Fruit fly (Drosophila melanogaster) whole organism: ENCODE measurements around the gene Sytbeta.

Source experiments
- CG8478 ChIP-seq: fragments of >200 bp; optimal IDR thresholded peaks from 2 replicates; lab custom pipeline; 2018; ENCODE audit warnings: inconsistent platforms
- Dll ChIP-seq: fragments of >200 bp; optimal IDR thresholded peaks from 2 replicates; lab custom pipeline; 2017
- EcR ChIP-seq, 2 experiments: fragments of >200 bp; optimal IDR thresholded peaks; 2 replicates each; lab custom pipeline; 2017; ENCODE audit warnings: missing biosample characterization in 2 of 2, missing genetic modification characterization in 2 of 2, missing genetic modification reagents in 2 of 2
- pan ChIP-seq: fragments of >200 bp; optimal IDR thresholded peaks from 2 replicates; lab custom pipeline; 2017
- psq ChIP-seq: fragments of >200 bp; optimal IDR thresholded peaks from 2 replicates; lab custom pipeline; 2017
- usp ChIP-seq: fragments of >200 bp; optimal IDR thresholded peaks from 2 replicates; lab custom pipeline; 2017; ENCODE audit warnings: missing biosample characterization, missing genetic modification characterization, mixed read lengths

Gene Sytbeta

DNA sequence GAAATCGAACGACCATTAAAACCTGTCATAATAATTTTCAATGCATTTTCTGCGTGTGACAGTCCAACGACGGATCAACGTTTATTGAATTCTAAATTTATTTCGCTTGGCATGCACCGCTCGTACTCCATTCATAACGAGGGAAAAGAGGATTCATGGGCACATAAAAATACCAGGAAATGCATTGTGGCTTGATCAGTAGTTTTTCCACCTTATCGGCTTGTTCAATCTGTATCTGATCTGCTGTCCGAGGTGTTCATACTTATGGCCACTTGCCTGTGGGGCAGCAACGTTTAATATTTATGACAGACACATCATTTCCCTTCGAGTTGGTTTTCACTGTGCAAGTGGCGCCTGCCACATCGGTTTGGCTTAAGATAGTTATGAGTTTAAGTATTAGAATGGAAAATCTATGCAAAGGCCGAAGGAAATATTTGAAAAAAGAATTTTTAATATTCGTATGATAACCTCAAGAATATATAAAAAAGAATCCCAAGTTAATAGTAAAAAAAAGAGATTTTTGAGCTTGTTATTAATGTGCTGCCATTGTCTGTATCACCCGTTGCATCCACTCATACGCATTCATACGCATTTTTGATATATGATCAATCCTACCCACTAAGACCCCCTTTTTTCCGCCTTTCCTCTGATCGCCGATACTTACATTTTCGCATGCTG, 57.4 kb downstream of the Sytbeta start:
- no peak for TF ChIP-seq psq (lab: Kevin White, UChicago)
- TF ChIP-seq Dll (lab: Kevin White, UChicago): no peak
- TF ChIP-seq pan (lab: Kevin White, UChicago): no peak
- TF ChIP-seq EcR (GFP tag; optimal IDR thresholded peaks at IDR 0.05; lab: Kevin White, UChicago): no peak
- no peak for TF ChIP-seq usp (GFP tag; lab: Kevin White, UChicago)

DNA sequence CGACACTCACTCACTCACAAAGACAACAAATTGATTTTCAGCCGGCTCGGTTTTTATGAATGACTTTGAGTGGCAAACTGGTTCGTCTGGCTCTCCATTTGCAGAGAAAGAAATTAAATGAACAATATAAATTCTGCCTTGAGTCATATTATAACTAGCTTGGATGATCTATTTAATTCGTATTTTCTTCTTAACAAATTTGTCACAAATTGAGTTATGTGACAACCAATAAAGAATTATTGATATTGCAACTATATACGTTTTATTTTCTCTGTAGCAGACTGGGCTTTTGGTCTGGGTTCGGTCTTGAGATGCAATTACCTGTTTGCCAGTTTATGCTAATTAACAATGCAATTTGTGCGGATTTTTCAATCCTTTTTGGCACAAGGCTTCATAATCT, 58.0 kb downstream of the Sytbeta start:
- no peak for TF ChIP-seq EcR (GFP tag; optimal IDR thresholded peaks at IDR 0.05; lab: Kevin White, UChicago)

- TF ChIP-seq Dll (lab: Kevin White, UChicago) (no peak), CG8478 (no peak), psq (lab: Kevin White, UChicago) (no peak), usp (GFP tag; lab: Kevin White, UChicago) (no peak), pan (lab: Kevin White, UChicago) (no peak), EcR (GFP tag; optimal IDR thresholded peaks at IDR 0.05; lab: Kevin White, UChicago) (no peak)
Measured at dm6 chr3L:15005774-15006173, 59.0 kb downstream of the Sytbeta start.

- no peak for TF ChIP-seq psq (lab: Kevin White, UChicago)
Measured at dm6 chr3L:15005085-15005484, 59.7 kb downstream of the Sytbeta start.

- TF ChIP-seq usp (GFP tag; lab: Kevin White, UChicago): no peak
- no peak for TF ChIP-seq psq (lab: Kevin White, UChicago)
- TF ChIP-seq CG8478: no peak
- TF ChIP-seq pan (lab: Kevin White, UChicago): no peak
- no peak for TF ChIP-seq EcR (GFP tag; optimal IDR thresholded peaks at IDR 0.05; lab: Kevin White, UChicago)
- no peak for TF ChIP-seq Dll (lab: Kevin White, UChicago)
Measured at dm6 chr3L:14999284-15000019, 65.3 kb downstream of the Sytbeta start, which contains the start of the genes mRpL39 and Prosbeta2. mRpL39 (minus strand) TSS chr3L:14999666. Prosbeta2 (plus strand) TSS chr3L:14999951.

DNA sequence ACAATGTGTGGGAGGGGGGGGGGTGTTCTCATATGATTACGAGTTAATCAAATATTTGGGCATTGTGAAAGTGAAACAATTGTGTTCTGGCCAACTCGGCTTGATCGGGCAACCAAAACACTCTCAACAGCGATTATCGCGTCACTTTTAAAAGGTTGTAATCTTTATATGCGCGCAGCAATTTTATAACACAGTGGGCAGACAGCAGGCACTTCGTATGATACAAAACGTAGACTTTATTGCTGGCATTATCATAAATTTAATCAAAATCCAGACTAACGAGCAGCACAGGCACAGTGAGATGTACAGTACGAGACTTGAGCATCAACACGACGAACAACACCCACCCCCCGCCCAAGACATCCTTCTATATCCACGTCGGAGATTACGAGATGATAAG, 72.0 kb downstream of the Sytbeta start:
- no peak for TF ChIP-seq pan (lab: Kevin White, UChicago)
- no peak for TF ChIP-seq usp (GFP tag; lab: Kevin White, UChicago)
- no peak for TF ChIP-seq psq (lab: Kevin White, UChicago)
- TF ChIP-seq Dll (lab: Kevin White, UChicago): no peak
- TF ChIP-seq CG8478: no peak
- TF ChIP-seq EcR (GFP tag; optimal IDR thresholded peaks at IDR 0.05; lab: Kevin White, UChicago): no peak

- TF ChIP-seq usp (GFP tag; lab: Kevin White, UChicago) (no peak), psq (lab: Kevin White, UChicago) (no peak), CG8478 (no peak)
Measured at dm6 chr3L:14992025-14992424, 72.8 kb downstream of the Sytbeta start, which contains the start of gene Zip71B. Zip71B (plus strand) TSS chr3L:14992289.

DNA sequence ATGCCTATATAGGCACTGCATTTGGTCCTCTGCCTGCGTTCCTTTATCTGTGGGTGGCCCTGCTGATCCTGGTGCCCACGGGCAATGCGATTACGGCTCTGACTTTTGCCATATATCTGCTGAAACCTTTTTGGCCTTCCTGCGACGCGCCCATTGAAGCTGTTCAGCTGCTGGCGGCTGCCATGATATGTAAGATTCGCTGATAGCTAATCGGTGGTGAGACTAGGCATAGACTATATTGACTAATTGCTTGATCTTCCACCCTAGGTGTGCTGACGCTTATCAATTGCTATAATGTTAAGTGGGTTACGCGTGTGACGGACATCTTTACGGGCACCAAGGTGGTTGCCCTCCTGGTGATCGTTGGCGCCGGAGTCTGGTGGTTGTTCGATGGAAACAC, 74.9 kb downstream of the Sytbeta start:
- TF ChIP-seq psq (lab: Kevin White, UChicago) (no peak), EcR (GFP tag; optimal IDR thresholded peaks at IDR 0.05; lab: Kevin White, UChicago) (no peak), CG8478 (no peak), pan (lab: Kevin White, UChicago) (no peak), Dll (lab: Kevin White, UChicago) (no peak)

dm6 chr3L:14988231-14988630, 76.5 kb downstream of the Sytbeta start:
- TF ChIP-seq Dll (lab: Kevin White, UChicago): no peak
- no peak for TF ChIP-seq usp (GFP tag; lab: Kevin White, UChicago)
- TF ChIP-seq CG8478: no peak
- TF ChIP-seq psq (lab: Kevin White, UChicago): no peak
- TF ChIP-seq EcR (GFP tag; optimal IDR thresholded peaks at IDR 0.05; lab: Kevin White, UChicago): no peak
- TF ChIP-seq pan (lab: Kevin White, UChicago): no peak

DNA sequence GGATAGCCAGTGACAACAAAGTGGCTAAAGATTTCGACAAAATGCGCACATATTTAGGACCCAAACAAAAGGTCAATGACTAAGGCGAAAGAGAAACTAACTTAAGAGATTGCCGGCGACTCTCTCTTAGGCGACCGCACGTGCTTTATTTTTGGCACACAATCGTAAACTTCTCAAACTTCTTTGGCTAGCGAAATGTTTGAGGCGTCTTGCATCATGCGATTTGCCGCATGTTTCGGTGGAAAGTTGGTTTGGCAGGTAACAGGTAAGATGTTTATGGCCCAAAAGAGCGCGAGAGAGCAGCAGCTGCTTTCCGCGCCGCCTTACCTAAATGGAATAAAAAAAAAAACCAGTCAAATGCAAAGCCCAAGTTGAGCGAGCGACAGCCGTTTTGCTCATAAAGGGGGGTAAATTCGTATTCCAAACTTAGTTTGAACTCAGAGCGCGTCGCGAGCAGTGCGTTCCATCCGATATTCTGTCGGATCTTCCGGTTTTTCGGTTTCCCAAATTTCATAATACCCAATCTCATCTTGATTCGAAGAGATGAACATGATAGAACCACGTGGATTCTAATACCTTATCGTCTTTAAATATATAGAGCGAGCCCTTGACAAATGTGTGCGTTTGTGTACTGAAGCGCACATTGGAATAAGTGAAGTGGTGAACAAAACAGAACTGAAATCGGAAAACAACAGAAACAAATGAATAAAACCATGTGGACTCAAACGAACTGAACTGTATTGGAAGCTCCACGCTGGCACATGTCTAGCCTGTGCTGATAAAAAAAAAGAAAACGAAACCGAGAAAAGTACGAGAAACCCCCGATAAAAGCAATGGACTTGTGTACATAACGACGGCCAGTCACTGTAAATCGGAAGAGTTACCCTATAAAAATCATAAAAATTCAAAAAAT, 77.5 kb downstream of the Sytbeta start:
- TF ChIP-seq pan (lab: Kevin White, UChicago) (no peak), EcR (GFP tag; optimal IDR thresholded peaks at IDR 0.05; lab: Kevin White, UChicago) (peak in 1 of 2 experiments; percentile 55), CG8478 (no peak)

- TF ChIP-seq psq (lab: Kevin White, UChicago) (no peak), EcR (GFP tag; optimal IDR thresholded peaks at IDR 0.05; lab: Kevin White, UChicago) (no peak), Dll (lab: Kevin White, UChicago) (no peak), pan (lab: Kevin White, UChicago) (no peak), usp (GFP tag; lab: Kevin White, UChicago) (no peak), CG8478 (no peak)
Measured at dm6 chr3L:14986340-14986916, 78.3 kb downstream of the Sytbeta start.
